Worm (Caenorhabditis elegans): ENCODE results near the gene nlp-70.

DNA sequence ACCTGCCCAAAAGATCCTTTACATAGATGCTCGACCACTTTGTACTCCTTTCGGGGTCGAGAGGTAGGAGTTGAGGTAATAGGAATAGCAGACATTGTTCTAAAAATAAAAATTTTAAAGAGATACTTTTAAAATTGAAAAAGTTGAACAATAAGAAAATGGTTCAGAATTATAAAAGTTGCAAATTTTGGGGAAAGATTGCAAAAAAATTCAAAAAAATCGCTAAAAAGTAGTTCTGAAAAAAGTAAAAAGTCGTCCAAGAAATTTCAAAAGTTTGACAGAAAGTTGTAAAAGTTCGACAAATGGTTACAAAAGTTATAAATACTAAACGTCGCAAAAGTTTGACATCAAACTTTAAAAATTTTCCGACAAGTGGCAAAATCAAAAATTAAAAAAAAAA lies 34.6 kb downstream of the nlp-70 start, which contains the start of gene R02C2.1:
- TF ChIP-seq klf-2 (GFP tag; conservative IDR thresholded peaks at IDR 0.05) (no peak), flt-1 (GFP tag; IDR thresholded peaks at IDR 0.05) (no peak), T22C8.4 (GFP tag; IDR thresholded peaks at IDR 0.05) (no peak), tab-1 (GFP tag; IDR thresholded peaks at IDR 0.05) (no peak), ref-1 (GFP tag; conservative IDR thresholded peaks at IDR 0.05) (no peak)
